Worm (Caenorhabditis elegans) whole organism, young adult: ENCODE measurements around the gene coa-7.
A peak's percentile ranks its signal among the peaks of the same experiment; 100 is the strongest.

Source experiments
- B0019.2 ChIP-seq: fragments of 200-800 bp; sonication (Bioruptor generic); conservative IDR thresholded peaks from 2 replicates; pipeline ENCODE4 v1.3.6; 2022; ENCODE audit warnings: missing genetic modification reagents, missing genetic modification characterization, missing compliant biosample characterization
- C06A6.2 ChIP-seq: fragments of 200-800 bp; sonication (Bioruptor generic); conservative IDR thresholded peaks from 2 replicates; pipeline ENCODE4 v1.3.6; 2022; ENCODE audit warnings: missing genetic modification characterization, missing compliant biosample characterization
- F22D6.2 ChIP-seq: sonication (generic microtip); optimal IDR thresholded peaks from 2 replicates; lab custom pipeline; 2016; ENCODE audit warnings: mild to moderate bottlenecking, missing genetic modification characterization, missing compliant biosample characterization
- F23B12.7 ChIP-seq: sonication (generic microtip); optimal IDR thresholded peaks from 2 replicates; lab custom pipeline; 2017; ENCODE audit warnings: missing genetic modification characterization, mild to moderate bottlenecking, missing compliant biosample characterization, antibody characterized with exemption, moderate library complexity; ENCODE audit not compliant: insufficient read depth
- F33H1.4 ChIP-seq: fragments of 200-800 bp; sonication (Bioruptor generic); IDR thresholded peaks from 2 replicates; pipeline ENCODE4 v1.3.6; 2022; ENCODE audit warnings: missing genetic modification reagents, missing genetic modification characterization, missing compliant biosample characterization
- F49E8.2 ChIP-seq: sonication (generic microtip); optimal IDR thresholded peaks from 3 replicates; lab custom pipeline; 2017; ENCODE audit warnings: missing genetic modification characterization, mild to moderate bottlenecking, missing compliant biosample characterization, antibody characterized with exemption, moderate library complexity; ENCODE audit not compliant: insufficient read depth
- F57A8.1 ChIP-seq: fragments of 200-800 bp; sonication (Bioruptor generic); optimal IDR thresholded peaks from 2 replicates; lab custom pipeline; 2018; ENCODE audit warnings: mild to moderate bottlenecking, missing genetic modification characterization, moderate library complexity, missing compliant biosample characterization
- K11D2.4 ChIP-seq: fragments of 200-800 bp; sonication (Bioruptor generic); IDR thresholded peaks from 2 replicates; pipeline ENCODE4 v1.3.6; 2022; ENCODE audit warnings: missing genetic modification reagents, missing genetic modification characterization, missing compliant biosample characterization
- athp-1 ChIP-seq: sonication (generic microtip); optimal IDR thresholded peaks from 2 replicates; lab custom pipeline; 2017; ENCODE audit warnings: mild to moderate bottlenecking, missing genetic modification characterization, missing compliant biosample characterization
- attf-3 ChIP-seq: fragments of 200-800 bp; sonication (Bioruptor generic); conservative IDR thresholded peaks from 2 replicates; pipeline ENCODE4 v1.3.6; 2022; ENCODE audit warnings: missing genetic modification reagents, missing genetic modification characterization, missing compliant biosample characterization
- attf-6 ChIP-seq: fragments of 200-800 bp; sonication (Bioruptor generic); IDR thresholded peaks from 2 replicates; pipeline ENCODE4 v1.3.6; 2022; ENCODE audit warnings: missing genetic modification reagents, missing genetic modification characterization, missing compliant biosample characterization
- cebp-1 ChIP-seq, 2 experiments: fragments of 200-800 bp in 1 of 2; sonication (Bioruptor generic) in 1 of 2; sonication (generic microtip) in 1 of 2; IDR thresholded peaks in 1 of 2; optimal IDR thresholded peaks in 1 of 2; 2 replicates each; pipeline versions ENCODE4 v1.3.6 to Lab custom; 2017 to 2022; ENCODE audit warnings: missing compliant biosample characterization in 2 of 2, missing genetic modification characterization in 2 of 2, mild to moderate bottlenecking in 1 of 2, missing genetic modification reagents in 1 of 2, moderate library complexity in 1 of 2
- ceh-100 ChIP-seq: fragments of 200-800 bp; sonication (Bioruptor generic); IDR thresholded peaks from 2 replicates; pipeline ENCODE4 v1.3.6; 2022; ENCODE audit warnings: missing genetic modification reagents, missing genetic modification characterization, missing compliant biosample characterization
- ceh-58 ChIP-seq: fragments of 200-800 bp; sonication (Bioruptor generic); IDR thresholded peaks from 2 replicates; pipeline ENCODE4 v1.3.6; 2022; ENCODE audit warnings: missing genetic modification characterization, missing compliant biosample characterization
- chd-7 ChIP-seq: sonication (generic microtip); optimal IDR thresholded peaks from 2 replicates; lab custom pipeline; 2016; ENCODE audit warnings: mild to moderate bottlenecking, missing genetic modification characterization, moderate library complexity, missing compliant biosample characterization
- dox-1 ChIP-seq: fragments of 200-800 bp; sonication (Bioruptor generic); IDR thresholded peaks from 2 replicates; pipeline ENCODE4 v1.3.6; 2022; ENCODE audit warnings: missing genetic modification reagents, missing genetic modification characterization, missing compliant biosample characterization
- dpl-1 ChIP-seq: fragments of 150-350 bp; optimal IDR thresholded peaks from 2 replicates; lab custom pipeline; 2014; ENCODE audit warnings: missing biosample characterization, missing genetic modification reagents, missing genetic modification characterization
- egl-18 ChIP-seq: fragments of 200-800 bp; sonication (Bioruptor generic); IDR thresholded peaks from 2 replicates; pipeline ENCODE4 v1.3.6; 2022; ENCODE audit warnings: missing genetic modification reagents, missing genetic modification characterization, missing compliant biosample characterization
- gei-17 ChIP-seq: fragments of 200-800 bp; sonication (Bioruptor generic); optimal IDR thresholded peaks from 2 replicates; lab custom pipeline; 2018; ENCODE audit warnings: mild to moderate bottlenecking, missing genetic modification characterization, missing compliant biosample characterization
- hlh-12 ChIP-seq: sonication (generic microtip); optimal IDR thresholded peaks from 2 replicates; lab custom pipeline; 2016; ENCODE audit warnings: missing genetic modification characterization, missing compliant biosample characterization
- hrde-1 ChIP-seq: sonication (generic microtip); optimal IDR thresholded peaks from 2 replicates; lab custom pipeline; 2016; ENCODE audit warnings: missing genetic modification characterization, mild to moderate bottlenecking, missing compliant biosample characterization, moderate library complexity, missing genotype, missing genetic modification reagents, borderline replicate concordance
- hsf-1 ChIP-seq: fragments of 200-800 bp; sonication (Bioruptor generic); IDR thresholded peaks from 2 replicates; pipeline ENCODE4 v1.3.6; 2022; ENCODE audit warnings: missing genetic modification reagents, missing genetic modification characterization, missing compliant biosample characterization
- lin-26 ChIP-seq: fragments of 200-800 bp; sonication (Bioruptor generic); IDR thresholded peaks from 2 replicates; pipeline ENCODE4 v1.3.6; 2022; ENCODE audit warnings: missing genetic modification reagents, missing genetic modification characterization, missing compliant biosample characterization
- lin-35 ChIP-seq, 3 experiments: fragments of 150-350 bp in 2 of 3; sonication (generic microtip) in 1 of 3; optimal IDR thresholded peaks; 2 replicates each; lab custom pipeline; 2014 to 2018; ENCODE audit warnings: missing biosample characterization in 3 of 3, missing genetic modification characterization in 3 of 3, missing genetic modification reagents in 3 of 3
- lin-40 ChIP-seq: sonication (generic microtip); optimal IDR thresholded peaks from 2 replicates; lab custom pipeline; 2016; ENCODE audit warnings: missing genetic modification characterization, mild to moderate bottlenecking, missing compliant biosample characterization, missing genotype, missing genetic modification reagents
- lsl-1 ChIP-seq: fragments of 200-800 bp; sonication (Bioruptor generic); optimal IDR thresholded peaks from 2 replicates; lab custom pipeline; 2018; ENCODE audit warnings: mild to moderate bottlenecking, missing genetic modification characterization, moderate library complexity, missing compliant biosample characterization
- madf-10 ChIP-seq: sonication (generic microtip); optimal IDR thresholded peaks from 2 replicates; lab custom pipeline; 2016; ENCODE audit warnings: mild to moderate bottlenecking, missing genetic modification characterization, missing compliant biosample characterization
- madf-6 ChIP-seq: fragments of 200-800 bp; sonication (Bioruptor generic); IDR thresholded peaks from 2 replicates; pipeline ENCODE4 v1.3.6; 2022; ENCODE audit warnings: missing genetic modification reagents, missing genetic modification characterization, missing compliant biosample characterization
- mcd-1 ChIP-seq: fragments of 200-800 bp; sonication (Bioruptor generic); IDR thresholded peaks from 2 replicates; pipeline ENCODE4 v1.3.6; 2022; ENCODE audit warnings: missing genetic modification reagents, missing genetic modification characterization, missing compliant biosample characterization
- mes-4 ChIP-seq: sonication (generic microtip); optimal IDR thresholded peaks from 2 replicates; lab custom pipeline; 2016; ENCODE audit warnings: missing genotype, missing genetic modification characterization, missing compliant biosample characterization
- nfya-1 ChIP-seq: sonication (generic microtip); optimal IDR thresholded peaks from 2 replicates; lab custom pipeline; 2017; ENCODE audit warnings: antibody characterized with exemption, missing compliant biosample characterization, missing genetic modification characterization, borderline replicate concordance; ENCODE audit not compliant: insufficient read depth
- nfyb-1 ChIP-seq: fragments of 200-800 bp; sonication (Bioruptor generic); IDR thresholded peaks from 2 replicates; pipeline ENCODE4 v1.3.6; 2022; ENCODE audit warnings: missing genetic modification reagents, missing genetic modification characterization, missing compliant biosample characterization
- nhr-120 ChIP-seq: fragments of 200-800 bp; sonication (Bioruptor generic); IDR thresholded peaks from 2 replicates; pipeline ENCODE4 v1.3.6; 2022; ENCODE audit warnings: missing genetic modification characterization, missing compliant biosample characterization
- nhr-90 ChIP-seq: sonication (generic microtip); optimal IDR thresholded peaks from 2 replicates; lab custom pipeline; 2016; ENCODE audit warnings: missing genotype, mild to moderate bottlenecking, missing genetic modification characterization, missing compliant biosample characterization
- pbrm-1 ChIP-seq: fragments of 200-800 bp; sonication (Bioruptor generic); IDR thresholded peaks from 2 replicates; pipeline ENCODE4 v1.3.6; 2022; ENCODE audit warnings: missing genetic modification reagents, missing genetic modification characterization, missing compliant biosample characterization
- rcor-1 ChIP-seq: fragments of 200-800 bp; sonication (Bioruptor generic); IDR thresholded peaks from 2 replicates; pipeline ENCODE4 v1.3.6; 2022; ENCODE audit warnings: missing genetic modification reagents, missing genetic modification characterization, missing compliant biosample characterization
- sea-2 ChIP-seq: fragments of 200-800 bp; sonication (Bioruptor generic); IDR thresholded peaks from 2 replicates; pipeline ENCODE4 v1.3.6; 2022; ENCODE audit warnings: missing genetic modification characterization, missing compliant biosample characterization
- snpc-3.4 ChIP-seq: sonication (generic microtip); optimal IDR thresholded peaks from 2 replicates; lab custom pipeline; 2017; ENCODE audit warnings: missing genetic modification characterization, mild to moderate bottlenecking, missing compliant biosample characterization, antibody characterized with exemption, moderate library complexity, missing genotype, missing genetic modification reagents
- tbp1 ChIP-seq: fragments of 200-800 bp; sonication (Bioruptor generic); optimal IDR thresholded peaks from 2 replicates; lab custom pipeline; 2018; ENCODE audit warnings: mild to moderate bottlenecking, missing genetic modification characterization, missing compliant biosample characterization
- unc-130 ChIP-seq: sonication (generic microtip); optimal IDR thresholded peaks from 2 replicates; lab custom pipeline; 2016; ENCODE audit warnings: missing genetic modification reagents, missing genetic modification characterization, missing compliant biosample characterization
- xnd-1 ChIP-seq: sonication (generic microtip); optimal IDR thresholded peaks from 2 replicates; lab custom pipeline; 2016; ENCODE audit warnings: missing genotype, missing genetic modification reagents, missing genetic modification characterization, missing compliant biosample characterization
- ztf-26 ChIP-seq: sonication (generic microtip); optimal IDR thresholded peaks from 2 replicates; lab custom pipeline; 2017; ENCODE audit warnings: missing genetic modification characterization, missing compliant biosample characterization
- ztf-6 ChIP-seq: fragments of 200-800 bp; sonication (Bioruptor generic); IDR thresholded peaks from 2 replicates; pipeline ENCODE4 v1.3.6; 2022; ENCODE audit warnings: missing genetic modification reagents, missing genetic modification characterization, missing compliant biosample characterization

coa-7 gene

DNA sequence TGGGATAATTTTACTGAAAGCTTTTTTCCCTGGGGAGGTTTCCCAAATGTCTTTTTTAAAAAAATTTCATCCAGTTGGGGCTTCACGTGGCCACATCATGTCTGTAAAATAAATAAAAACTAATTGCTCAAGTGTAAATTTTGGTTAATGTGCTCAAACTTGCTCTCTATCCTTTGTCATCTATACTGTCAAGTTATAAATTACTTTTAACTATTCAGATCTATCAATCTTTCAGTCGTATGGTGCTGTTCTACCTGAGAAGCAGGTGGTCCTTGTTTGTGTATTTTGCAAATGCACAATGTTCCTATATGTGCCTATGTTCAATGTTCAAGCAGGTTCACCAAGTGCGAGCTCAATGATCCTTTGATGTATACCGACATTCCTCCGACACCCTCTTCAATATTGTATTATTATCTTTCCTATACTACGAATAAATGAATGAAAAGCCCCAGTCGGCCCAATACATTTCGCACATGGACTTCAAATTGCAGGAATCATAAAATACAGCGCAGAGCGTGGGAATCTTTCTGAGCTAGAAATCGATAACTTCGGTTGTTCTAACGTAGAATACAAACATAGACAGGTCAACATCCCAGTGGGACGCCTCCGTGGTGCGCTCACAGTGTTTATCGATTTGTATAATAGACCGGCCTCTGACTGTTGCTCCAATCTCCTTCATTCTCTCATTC is 30.3 kb upstream of the coa-7 start, which contains the start of the genes sfxn-1.4 and C47D12.4:
TSS of gene sfxn-1.4 (minus strand) at position 101 of the 689 bp plus-strand sequence.
TSS of gene C47D12.4 (plus strand) at position 639 of the 689 bp plus-strand sequence.
- TF ChIP-seq madf-6 (no peak), mes-4 (tag; lab: Kevin White, UChicago) (no peak), lin-26 (GFP tag; lab: Robert Waterston, UW) (no peak), dpl-1 (GFP tag; lab: Kevin White, UChicago) (no peak), athp-1 (tag; lab: Kevin White, UChicago) (no peak), unc-130 (GFP tag; lab: Kevin White, UChicago) (no peak), K11D2.4 (no peak)

DNA sequence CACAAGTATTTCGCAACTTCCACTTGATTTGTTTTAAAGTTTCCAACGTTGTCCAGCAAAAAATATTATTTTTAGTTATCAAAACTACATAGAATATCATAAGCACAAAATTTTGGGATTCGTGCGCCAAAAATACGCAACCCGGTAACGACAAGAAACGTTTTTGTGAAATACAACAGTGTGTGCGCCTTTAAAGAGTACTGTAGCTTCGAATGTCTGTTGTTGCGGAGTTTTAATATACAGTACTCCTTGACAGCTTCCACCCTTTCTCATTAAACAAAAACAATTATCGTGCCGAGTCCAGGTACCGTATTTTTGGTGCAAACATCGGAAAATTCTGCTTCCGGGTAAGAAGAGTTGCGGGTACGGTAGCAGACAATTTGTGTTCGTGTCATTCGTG is 29.3 kb upstream of the coa-7 start:
- peak; percentile 12 for TF ChIP-seq xnd-1 (tag; lab: Kevin White, UChicago)
- TF ChIP-seq mcd-1 (GFP tag; lab: Robert Waterston, UW): no peak
- TF ChIP-seq madf-10 (tag; lab: Kevin White, UChicago): no peak
- no peak for TF ChIP-seq C06A6.2 (GFP tag; lab: Robert Waterston, UW)
- TF ChIP-seq F57A8.1 (GFP tag; lab: Kevin White, UChicago): no peak
- no peak for TF ChIP-seq F23B12.7 (tag; lab: Kevin White, UChicago)
- no peak for TF ChIP-seq cebp-1 (GFP tag; IDR thresholded peaks at IDR 0.05; lab: Robert Waterston, UW)
- TF ChIP-seq cebp-1 (tag; optimal IDR thresholded peaks at IDR 0.05; lab: Kevin White, UChicago): peak; percentile 69
- no peak for TF ChIP-seq lin-35 (GFP tag; optimal IDR thresholded peaks at IDR 0.05; lab: Kevin White, UChicago)
- TF ChIP-seq ztf-6: no peak
- TF ChIP-seq hrde-1 (tag; lab: Kevin White, UChicago): no peak
- no peak for TF ChIP-seq hsf-1
- TF ChIP-seq nfyb-1: no peak
- no peak for TF ChIP-seq ztf-26 (tag; lab: Kevin White, UChicago)
- no peak for TF ChIP-seq lin-40 (tag; lab: Kevin White, UChicago)
- peak; percentile 63; the same call in 1 of the 2 replicates for TF ChIP-seq B0019.2 (GFP tag; lab: Robert Waterston, UW)
- TF ChIP-seq madf-6: peak; percentile 42; the same call in 1 of the 2 replicates
- no peak for TF ChIP-seq nhr-120
- no peak for TF ChIP-seq ceh-58 (GFP tag; lab: Robert Waterston, UW)
- TF ChIP-seq F22D6.2 (tag; lab: Kevin White, UChicago): no peak
- TF ChIP-seq lsl-1 (GFP tag; lab: Kevin White, UChicago): peak; percentile 91
- no peak for TF ChIP-seq nfya-1 (tag; lab: Kevin White, UChicago)
- TF ChIP-seq ceh-100: no peak
- TF ChIP-seq attf-6 (GFP tag; lab: Robert Waterston, UW): no peak
- no peak for TF ChIP-seq nhr-90
- no peak for TF ChIP-seq egl-18 (GFP tag; lab: Robert Waterston, UW)

- TF ChIP-seq B0019.2 (GFP tag; lab: Robert Waterston, UW) (no peak), snpc-3.4 (tag; lab: Kevin White, UChicago) (peak; percentile 5), madf-6 (peak; percentile 71), tbp1 (GFP tag; lab: Kevin White, UChicago) (peak; percentile 35), sea-2 (GFP tag; lab: Robert Waterston, UW) (no peak), gei-17 (GFP tag; lab: Kevin White, UChicago) (no peak), dox-1 (GFP tag; lab: Robert Waterston, UW) (peak; percentile 82), attf-3 (GFP tag; lab: Robert Waterston, UW) (peak; percentile 56; the same call in 1 of the 2 replicates), pbrm-1 (GFP tag; lab: Robert Waterston, UW) (0 out of 2 replicates have a peak, but pooled peaks have one; percentile 51), mcd-1 (GFP tag; lab: Robert Waterston, UW) (peak; percentile 70), rcor-1 (GFP tag; lab: Robert Waterston, UW) (peak; percentile 32; the same call in 1 of the 2 replicates), chd-7 (tag; lab: Kevin White, UChicago) (no peak), hlh-12 (tag; lab: Kevin White, UChicago) (no peak), F49E8.2 (tag; lab: Kevin White, UChicago) (no peak), F33H1.4 (GFP tag; lab: Robert Waterston, UW) (peak; percentile 50), lsl-1 (GFP tag; lab: Kevin White, UChicago) (peak; percentile 68)
Measured at ce11 chrII:11675877-11676473, 25.0 kb upstream of the coa-7 start, which contains the start of the genes trr-1 and C47D12.2. TSS of gene trr-1 (minus strand) at chrII:11675927. TSS of gene C47D12.2 (plus strand) at chrII:11676306.
